Fruit fly (Drosophila melanogaster) whole organism, prepupa: ENCODE results near the gene Gdi.

Source experiments
- Blimp-1 ChIP-seq: fragments of 200-800 bp; sonication (Bioruptor generic); optimal IDR thresholded peaks from 3 replicates; lab custom pipeline; 2017; ENCODE audit warnings: missing biosample characterization, missing genetic modification characterization, mild to moderate bottlenecking, moderate library complexity, missing genetic modification reagents
- CG3032 ChIP-seq: fragments of 200-800 bp; optimal IDR thresholded peaks from 2 replicates; lab custom pipeline; 2019; ENCODE audit warnings: missing biosample characterization, mild to moderate bottlenecking, missing genetic modification characterization, moderate library complexity
- CG6792 ChIP-seq: fragments of 200-800 bp; sonication (Bioruptor generic); optimal IDR thresholded peaks from 3 replicates; lab custom pipeline; 2016; ENCODE audit warnings: missing biosample characterization, missing genetic modification characterization
- CG6854 ChIP-seq: fragments of 200-800 bp; sonication (Bioruptor generic); optimal IDR thresholded peaks from 2 replicates; lab custom pipeline; 2017; ENCODE audit warnings: missing biosample characterization, mild to moderate bottlenecking, missing genetic modification characterization
- Ets96B ChIP-seq: fragments of 200-800 bp; optimal IDR thresholded peaks from 2 replicates; lab custom pipeline; 2019; ENCODE audit warnings: missing biosample characterization, mild to moderate bottlenecking, missing genetic modification characterization, moderate library complexity
- Smox ChIP-seq: fragments of 200-800 bp; sonication (Bioruptor generic); optimal IDR thresholded peaks from 3 replicates; lab custom pipeline; 2016; ENCODE audit warnings: missing biosample characterization, missing genetic modification characterization
- Sox102F ChIP-seq: fragments of 200-800 bp; sonication (Bioruptor generic); optimal IDR thresholded peaks from 2 replicates; lab custom pipeline; 2016; ENCODE audit warnings: missing biosample characterization, mild to moderate bottlenecking, missing genetic modification characterization
- pdm3 ChIP-seq: fragments of 200-800 bp; sonication (Bioruptor generic); optimal IDR thresholded peaks from 3 replicates; lab custom pipeline; 2016; ENCODE audit warnings: missing biosample characterization, missing genetic modification characterization
- svp ChIP-seq: fragments of 200-800 bp; sonication (Bioruptor generic); peaks from one replicate; lab custom pipeline; 2016; ENCODE audit warnings: missing biosample characterization, missing genetic modification characterization

- TF ChIP-seq CG6792 (GFP tag; lab: Kevin White, UChicago) (no peak), Ets96B (no peak), CG3032 (tag; lab: Kevin White, UChicago) (no peak), CG6854 (no peak), svp (no peak), pdm3 (GFP tag; lab: Kevin White, UChicago) (no peak), Sox102F (GFP tag; lab: Kevin White, UChicago) (no peak), Smox (GFP tag; lab: Kevin White, UChicago) (no peak), Blimp-1 (GFP tag; lab: Kevin White, UChicago) (no peak)
Observed at dm6 chr2L:9513771-9514170, 19.1 kb upstream of the Gdi start.
